Worm (Caenorhabditis elegans) whole organism, L2 larva: ENCODE results near the gene srh-1.

ENCODE experiments used
- C34F6.9 ChIP-seq: fragments of 150-350 bp; optimal IDR thresholded peaks from 2 replicates; lab custom pipeline; 2014; ENCODE audit warnings: missing biosample characterization, missing genetic modification characterization
- F13H6.1 ChIP-seq: sonication (generic microtip); optimal IDR thresholded peaks from 2 replicates; lab custom pipeline; 2016; ENCODE audit warnings: missing genetic modification characterization, missing compliant biosample characterization
- R02D3.7 ChIP-seq: fragments of 150-350 bp; optimal IDR thresholded peaks from 2 replicates; lab custom pipeline; 2014; ENCODE audit warnings: missing biosample characterization, missing genetic modification characterization
- Y55F3AM.14 ChIP-seq: fragments of 200-800 bp; sonication (Bioruptor generic); optimal IDR thresholded peaks from 2 replicates; lab custom pipeline; 2018; ENCODE audit warnings: mild to moderate bottlenecking, missing genetic modification characterization, missing compliant biosample characterization
- ZK546.5 ChIP-seq: sonication (generic microtip); optimal IDR thresholded peaks from 2 replicates; lab custom pipeline; 2017; ENCODE audit warnings: missing biosample characterization, missing genetic modification characterization
- alr-1 ChIP-seq: fragments of 150-350 bp; optimal IDR thresholded peaks from 2 replicates; lab custom pipeline; 2014; ENCODE audit warnings: missing biosample characterization, missing genetic modification characterization
- aly-2 ChIP-seq: fragments of 150-350 bp; optimal IDR thresholded peaks from 2 replicates; lab custom pipeline; 2014; ENCODE audit warnings: missing biosample characterization, missing genetic modification characterization
- ama-1 ChIP-seq: fragments of 150-350 bp; optimal IDR thresholded peaks from 2 replicates; lab custom pipeline; 2018; ENCODE audit warnings: inconsistent platforms
- blmp-1 ChIP-seq: sonication (generic microtip); optimal IDR thresholded peaks from 2 replicates; lab custom pipeline; 2017; ENCODE audit warnings: missing genetic modification characterization, mild to moderate bottlenecking, missing compliant biosample characterization, antibody characterized with exemption, moderate library complexity; ENCODE audit not compliant: insufficient read depth
- ceh-16 ChIP-seq: fragments of 150-350 bp; optimal IDR thresholded peaks from 2 replicates; lab custom pipeline; 2014; ENCODE audit warnings: missing biosample characterization, missing genetic modification characterization
- ceh-82 ChIP-seq: fragments of 150-350 bp; optimal IDR thresholded peaks from 2 replicates; lab custom pipeline; 2014; ENCODE audit warnings: missing biosample characterization, missing genetic modification characterization
- crh-2 ChIP-seq: sonication (generic microtip); optimal IDR thresholded peaks from 2 replicates; lab custom pipeline; 2017; ENCODE audit warnings: missing biosample characterization, missing genetic modification characterization
- dmd-4 ChIP-seq: sonication (generic microtip); optimal IDR thresholded peaks from 2 replicates; lab custom pipeline; 2017; ENCODE audit warnings: missing biosample characterization, missing genetic modification characterization
- egl-27 ChIP-seq: sonication (generic microtip); optimal IDR thresholded peaks from 3 replicates; lab custom pipeline; 2017; ENCODE audit warnings: missing biosample characterization, missing genetic modification reagents, missing genetic modification characterization
- elt-1 ChIP-seq: fragments of 150-350 bp; optimal IDR thresholded peaks from 2 replicates; lab custom pipeline; 2014; ENCODE audit warnings: missing biosample characterization, missing genetic modification characterization
- elt-3 ChIP-seq: sonication (generic microtip); optimal IDR thresholded peaks from 2 replicates; lab custom pipeline; 2017; ENCODE audit warnings: missing biosample characterization, missing genetic modification characterization
- fos-1 ChIP-seq: fragments of 150-350 bp; optimal IDR thresholded peaks from 2 replicates; lab custom pipeline; 2014; ENCODE audit warnings: missing biosample characterization, missing genetic modification characterization
- gmeb-1 ChIP-seq: fragments of 150-350 bp; optimal IDR thresholded peaks from 2 replicates; lab custom pipeline; 2014; ENCODE audit warnings: missing biosample characterization, missing genetic modification characterization
- lin-11 ChIP-seq: fragments of 150-350 bp; sonication (generic microtip); optimal IDR thresholded peaks from 2 replicates; lab custom pipeline; 2014; ENCODE audit warnings: missing biosample characterization, missing genetic modification characterization, inconsistent platforms, mixed read lengths
- lin-13 ChIP-seq: fragments of 150-350 bp; optimal IDR thresholded peaks from 2 replicates; lab custom pipeline; 2014; ENCODE audit warnings: missing biosample characterization, missing genetic modification reagents, missing genetic modification characterization
- lin-39 ChIP-seq: fragments of 150-350 bp; optimal IDR thresholded peaks from 2 replicates; lab custom pipeline; 2014; ENCODE audit warnings: missing biosample characterization, missing genetic modification reagents, missing genetic modification characterization
- lsy-2 ChIP-seq, 2 experiments: fragments of 150-350 bp in 1 of 2; sonication (generic microtip) in 1 of 2; optimal IDR thresholded peaks; 2 replicates each; lab custom pipeline; 2014 to 2017; ENCODE audit warnings: missing biosample characterization in 2 of 2, missing genetic modification characterization in 2 of 2
- mab-5 ChIP-seq: fragments of 150-350 bp; optimal IDR thresholded peaks from 2 replicates; lab custom pipeline; 2014; ENCODE audit warnings: missing biosample characterization, missing genetic modification characterization
- mbf-1 ChIP-seq: sonication (generic microtip); optimal IDR thresholded peaks from 2 replicates; lab custom pipeline; 2017; ENCODE audit warnings: missing biosample characterization, missing genetic modification characterization
- mdl-1 ChIP-seq, 2 experiments: fragments of 150-350 bp in 1 of 2; sonication (generic microtip) in 1 of 2; optimal IDR thresholded peaks; 2 replicates each; lab custom pipeline; 2017; ENCODE audit warnings: missing biosample characterization in 2 of 2, missing genetic modification characterization in 2 of 2
- nhr-10 ChIP-seq: sonication (generic microtip); optimal IDR thresholded peaks from 2 replicates; lab custom pipeline; 2017; ENCODE audit warnings: missing biosample characterization, missing genetic modification characterization
- nhr-11 ChIP-seq: fragments of 150-350 bp; optimal IDR thresholded peaks from 2 replicates; lab custom pipeline; 2014; ENCODE audit warnings: missing biosample characterization, missing genetic modification characterization
- nhr-12 ChIP-seq: fragments of 150-350 bp; optimal IDR thresholded peaks from 2 replicates; lab custom pipeline; 2014; ENCODE audit warnings: missing biosample characterization, missing genetic modification characterization
- nhr-129 ChIP-seq: fragments of 150-350 bp; optimal IDR thresholded peaks from 2 replicates; lab custom pipeline; 2014; ENCODE audit warnings: missing biosample characterization, missing genetic modification characterization
- nhr-21 ChIP-seq: fragments of 150-350 bp; optimal IDR thresholded peaks from 2 replicates; lab custom pipeline; 2014; ENCODE audit warnings: missing biosample characterization, missing genetic modification characterization
- nhr-23 ChIP-seq: fragments of 150-350 bp; optimal IDR thresholded peaks from 2 replicates; lab custom pipeline; 2014; ENCODE audit warnings: missing biosample characterization, missing genetic modification reagents, missing genetic modification characterization
- nhr-237 ChIP-seq: fragments of 150-350 bp; optimal IDR thresholded peaks from 2 replicates; lab custom pipeline; 2014; ENCODE audit warnings: missing biosample characterization, missing genetic modification characterization
- nhr-25 ChIP-seq: fragments of 150-350 bp; sonication (generic microtip); optimal IDR thresholded peaks from 3 replicates; lab custom pipeline; 2014; ENCODE audit warnings: missing biosample characterization, missing genetic modification characterization
- nhr-6 ChIP-seq: fragments of 150-350 bp; optimal IDR thresholded peaks from 2 replicates; lab custom pipeline; 2014; ENCODE audit warnings: missing biosample characterization, missing genetic modification characterization
- nhr-77 ChIP-seq: fragments of 150-350 bp; optimal IDR thresholded peaks from 2 replicates; lab custom pipeline; 2014; ENCODE audit warnings: missing biosample characterization, missing genetic modification characterization
- peb-1 ChIP-seq: fragments of 150-350 bp; optimal IDR thresholded peaks from 2 replicates; lab custom pipeline; 2014; ENCODE audit warnings: missing biosample characterization, missing genetic modification characterization
- sem-4 ChIP-seq: fragments of 150-350 bp; optimal IDR thresholded peaks from 2 replicates; lab custom pipeline; 2014; ENCODE audit warnings: missing biosample characterization, missing genetic modification reagents, missing genetic modification characterization
- skn-1 ChIP-seq: sonication (generic microtip); optimal IDR thresholded peaks from 2 replicates; lab custom pipeline; 2017; ENCODE audit warnings: missing biosample characterization, missing genetic modification characterization
- sma-3 ChIP-seq: sonication (generic microtip); optimal IDR thresholded peaks from 2 replicates; lab custom pipeline; 2016; ENCODE audit warnings: missing genetic modification reagents, missing genetic modification characterization, missing compliant biosample characterization
- sma-9 ChIP-seq, 2 experiments: fragments of 150-350 bp in 1 of 2; sonication (generic microtip) in 1 of 2; optimal IDR thresholded peaks; 2 replicates each; lab custom pipeline; 2014 to 2016; ENCODE audit warnings: missing genetic modification characterization in 2 of 2, mild to moderate bottlenecking in 1 of 2, missing biosample characterization in 1 of 2, missing compliant biosample characterization in 1 of 2, missing genetic modification reagents in 1 of 2, moderate library complexity in 1 of 2
- snpc-4 ChIP-seq: fragments of 150-350 bp; optimal IDR thresholded peaks from 2 replicates; lab custom pipeline; 2014; ENCODE audit warnings: missing biosample characterization, missing genetic modification characterization
- unc-39 ChIP-seq: fragments of 150-350 bp; optimal IDR thresholded peaks from 2 replicates; lab custom pipeline; 2014; ENCODE audit warnings: missing biosample characterization, missing genetic modification characterization
- unc-55 ChIP-seq: fragments of 150-350 bp; sonication (generic microtip); optimal IDR thresholded peaks from 3 replicates; lab custom pipeline; 2014; ENCODE audit warnings: missing biosample characterization, missing genetic modification reagents, missing genetic modification characterization
- unc-62 ChIP-seq: fragments of 150-350 bp; optimal IDR thresholded peaks from 2 replicates; lab custom pipeline; 2014; ENCODE audit warnings: missing biosample characterization, missing genetic modification reagents, missing genetic modification characterization
- zag-1 ChIP-seq: fragments of 150-350 bp; optimal IDR thresholded peaks from 2 replicates; lab custom pipeline; 2014; ENCODE audit warnings: missing biosample characterization, missing genetic modification characterization
- ztf-1 ChIP-seq: fragments of 200-800 bp; sonication (Bioruptor generic); conservative IDR thresholded peaks from 2 replicates; pipeline ENCODE4 v1.3.6; 2022; ENCODE audit warnings: missing genetic modification characterization, missing compliant biosample characterization
- ztf-11 ChIP-seq: sonication (generic microtip); optimal IDR thresholded peaks from 2 replicates; lab custom pipeline; 2017; ENCODE audit warnings: missing biosample characterization, missing genetic modification characterization
- ztf-4 ChIP-seq: fragments of 150-350 bp; optimal IDR thresholded peaks from 2 replicates; lab custom pipeline; 2014; ENCODE audit warnings: missing biosample characterization, missing genetic modification characterization

Gene srh-1

ce11 chrV:11531831-11532534 lies 46.3 kb downstream of the srh-1 start:
- TF ChIP-seq elt-1 (tag; lab: Kevin White, UChicago) = no peak
- TF ChIP-seq nhr-23 (tag; lab: Kevin White, UChicago) = no peak
- TF ChIP-seq ceh-82 (tag; lab: Kevin White, UChicago) = no peak
- no peak for TF ChIP-seq nhr-10 (tag; lab: Kevin White, UChicago)
- TF ChIP-seq ceh-16 (tag; lab: Kevin White, UChicago) = no peak
- TF ChIP-seq sem-4 (tag; lab: Kevin White, UChicago) = peak; percentile 82
- TF ChIP-seq ZK546.5 (tag; lab: Kevin White, UChicago) = no peak
- TF ChIP-seq Y55F3AM.14 (GFP tag; lab: Kevin White, UChicago) = peak; percentile 73
- TF ChIP-seq alr-1 (tag; lab: Kevin White, UChicago) = no peak
- no peak for TF ChIP-seq aly-2 (tag; lab: Kevin White, UChicago)
- peak; percentile 96 for TF ChIP-seq F13H6.1 (tag; lab: Kevin White, UChicago)
- TF ChIP-seq elt-3 (tag; lab: Kevin White, UChicago) = no peak
- TF ChIP-seq lsy-2 (tag; optimal IDR thresholded peaks at IDR 0.05; lab: Kevin White, UChicago) = peak; percentile 13 to 80
- peak; percentile 76 for TF ChIP-seq lin-13
- TF ChIP-seq nhr-11 (tag; lab: Kevin White, UChicago) = no peak
- peak; percentile 55 for TF ChIP-seq gmeb-1
- TF ChIP-seq fos-1 = peak; percentile 94
- no peak for TF ChIP-seq ztf-1 (GFP tag; lab: Robert Waterston, UW)
- TF ChIP-seq lin-11 (tag; lab: Kevin White, UChicago) = no peak
- peak; percentile 73 for TF ChIP-seq nhr-6 (tag; lab: Kevin White, UChicago)
- TF ChIP-seq peb-1 (tag; lab: Kevin White, UChicago) = no peak
- TF ChIP-seq snpc-4 (tag; lab: Kevin White, UChicago) = no peak
- peak; percentile 91 for TF ChIP-seq sma-3 (GFP tag; lab: Kevin White, UChicago)
- no peak for TF ChIP-seq ztf-11 (tag; lab: Kevin White, UChicago)
- peak; percentile 77 for TF ChIP-seq egl-27 (tag; lab: Kevin White, UChicago)
- TF ChIP-seq mdl-1 (tag; optimal IDR thresholded peaks at IDR 0.05; lab: Kevin White, UChicago) = peak; percentile 46 to 83
- no peak for TF ChIP-seq nhr-237
- peak; percentile 97 for TF ChIP-seq sma-9 (GFP tag; optimal IDR thresholded peaks at IDR 0.05; lab: Kevin White, UChicago)
- no peak for TF ChIP-seq sma-9 (tag; optimal IDR thresholded peaks at IDR 0.05; lab: Kevin White, UChicago)
- no peak for TF ChIP-seq lin-39 (tag; lab: Kevin White, UChicago)
- TF ChIP-seq nhr-12 (tag; lab: Kevin White, UChicago) = no peak
- TF ChIP-seq unc-62 (GFP tag; lab: Kevin White, UChicago) = no peak
- peak; percentile 95 for TF ChIP-seq nhr-25
- no peak for TF ChIP-seq unc-55 (GFP tag; lab: Kevin White, UChicago)
- TF ChIP-seq nhr-77 (tag; lab: Kevin White, UChicago) = no peak
- TF ChIP-seq skn-1 (tag; lab: Kevin White, UChicago) = no peak
- no peak for TF ChIP-seq unc-39 (tag; lab: Kevin White, UChicago)
- TF ChIP-seq crh-2 (tag; lab: Kevin White, UChicago) = peak; percentile 80
- TF ChIP-seq ama-1 (lab: Kevin White, UChicago) = no peak
- no peak for TF ChIP-seq R02D3.7
- TF ChIP-seq C34F6.9 (tag; lab: Kevin White, UChicago) = peak; percentile 65
- TF ChIP-seq blmp-1 (tag; lab: Kevin White, UChicago) = peak; percentile 96
- no peak for TF ChIP-seq zag-1 (tag; lab: Kevin White, UChicago)
- peak; percentile 19 for TF ChIP-seq mab-5 (tag; lab: Kevin White, UChicago)
- TF ChIP-seq nhr-21 (tag; lab: Kevin White, UChicago) = peak; percentile 77
- TF ChIP-seq dmd-4 (tag; lab: Kevin White, UChicago) = no peak
- TF ChIP-seq mbf-1 = no peak
- TF ChIP-seq nhr-129 (tag; lab: Kevin White, UChicago) = peak; percentile 90
- peak; percentile 38 for TF ChIP-seq ztf-4
